Worm (Caenorhabditis elegans) whole organism, young adult: Measurements from ENCODE around the gene srx-92.
"Not testable (repeated sequence)": the region's sequence is repeated elsewhere in the genome, so short reads cannot be mapped to it uniquely, and the experiment has no call there.

Experiments
- B0336.3 ChIP-seq: fragments of 200-800 bp; sonication (Bioruptor generic); IDR thresholded peaks from 2 replicates; pipeline ENCODE4 v1.3.6; 2022; ENCODE audit warnings: missing genetic modification characterization, missing compliant biosample characterization
- C06A6.2 ChIP-seq: fragments of 200-800 bp; sonication (Bioruptor generic); conservative IDR thresholded peaks from 2 replicates; pipeline ENCODE4 v1.3.6; 2022; ENCODE audit warnings: missing genetic modification characterization, missing compliant biosample characterization
- C17E4.6 ChIP-seq: fragments of 200-800 bp; sonication (Bioruptor generic); IDR thresholded peaks from 2 replicates; pipeline ENCODE4 v1.3.6; 2022; ENCODE audit warnings: missing genetic modification reagents, missing genetic modification characterization, missing compliant biosample characterization
- F22D6.2 ChIP-seq: sonication (generic microtip); optimal IDR thresholded peaks from 2 replicates; lab custom pipeline; 2016; ENCODE audit warnings: mild to moderate bottlenecking, missing genetic modification characterization, missing compliant biosample characterization
- F37B4.10 ChIP-seq: fragments of 200-800 bp; sonication (Bioruptor generic); IDR thresholded peaks from 2 replicates; pipeline ENCODE4 v1.3.6; 2022; ENCODE audit warnings: missing genetic modification characterization, missing compliant biosample characterization
- F57C9.4 ChIP-seq: sonication (generic microtip); optimal IDR thresholded peaks from 2 replicates; lab custom pipeline; 2017; ENCODE audit warnings: mild to moderate bottlenecking, missing genetic modification characterization, missing compliant biosample characterization
- T07F8.4 ChIP-seq: sonication (generic microtip); optimal IDR thresholded peaks from 2 replicates; lab custom pipeline; 2016; ENCODE audit warnings: mild to moderate bottlenecking, missing genetic modification characterization, moderate library complexity, missing compliant biosample characterization
- T26A5.8 ChIP-seq: sonication (generic microtip); optimal IDR thresholded peaks from 2 replicates; lab custom pipeline; 2016; ENCODE audit warnings: missing genetic modification characterization, missing compliant biosample characterization
- Y67H2A.10 ChIP-seq: fragments of 200-800 bp; sonication (Bioruptor generic); conservative IDR thresholded peaks from 2 replicates; pipeline ENCODE4 v1.3.6; 2022; ENCODE audit warnings: missing genetic modification reagents, missing genetic modification characterization, missing compliant biosample characterization
- Y79H2A.3 ChIP-seq: fragments of 200-800 bp; sonication (Bioruptor generic); conservative IDR thresholded peaks from 2 replicates; pipeline ENCODE4 v1.3.6; 2022; ENCODE audit warnings: missing genetic modification reagents, missing genetic modification characterization, missing compliant biosample characterization
- Y95B8A.8 ChIP-seq: fragments of 200-800 bp; sonication (Bioruptor generic); IDR thresholded peaks from 2 replicates; pipeline ENCODE4 v1.3.6; 2022; ENCODE audit warnings: missing genetic modification reagents, missing genetic modification characterization, missing compliant biosample characterization
- atf-7 ChIP-seq: sonication (generic microtip); optimal IDR thresholded peaks from 2 replicates; lab custom pipeline; 2017; ENCODE audit warnings: mild to moderate bottlenecking, missing genetic modification characterization, missing compliant biosample characterization
- athp-1 ChIP-seq: sonication (generic microtip); optimal IDR thresholded peaks from 2 replicates; lab custom pipeline; 2017; ENCODE audit warnings: mild to moderate bottlenecking, missing genetic modification characterization, missing compliant biosample characterization
- attf-6 ChIP-seq: fragments of 200-800 bp; sonication (Bioruptor generic); IDR thresholded peaks from 2 replicates; pipeline ENCODE4 v1.3.6; 2022; ENCODE audit warnings: missing genetic modification reagents, missing genetic modification characterization, missing compliant biosample characterization
- bed-1 ChIP-seq: fragments of 200-800 bp; sonication (Bioruptor generic); IDR thresholded peaks from 2 replicates; pipeline ENCODE4 v1.3.6; 2022; ENCODE audit warnings: missing genetic modification reagents, missing genetic modification characterization, missing compliant biosample characterization
- cebp-1 ChIP-seq, 2 experiments: fragments of 200-800 bp in 1 of 2; sonication (Bioruptor generic) in 1 of 2; sonication (generic microtip) in 1 of 2; IDR thresholded peaks in 1 of 2; optimal IDR thresholded peaks in 1 of 2; 2 replicates each; pipeline versions ENCODE4 v1.3.6 to Lab custom; 2017 to 2022; ENCODE audit warnings: missing compliant biosample characterization in 2 of 2, missing genetic modification characterization in 2 of 2, mild to moderate bottlenecking in 1 of 2, missing genetic modification reagents in 1 of 2, moderate library complexity in 1 of 2
- ceh-27 ChIP-seq: fragments of 200-800 bp; sonication (Bioruptor generic); optimal IDR thresholded peaks from 2 replicates; lab custom pipeline; 2018; ENCODE audit warnings: mild to moderate bottlenecking, missing genetic modification characterization, moderate library complexity, missing compliant biosample characterization
- egl-18 ChIP-seq: fragments of 200-800 bp; sonication (Bioruptor generic); IDR thresholded peaks from 2 replicates; pipeline ENCODE4 v1.3.6; 2022; ENCODE audit warnings: missing genetic modification reagents, missing genetic modification characterization, missing compliant biosample characterization
- ets-4 ChIP-seq: fragments of 200-800 bp; sonication (Bioruptor generic); optimal IDR thresholded peaks from 2 replicates; lab custom pipeline; 2018; ENCODE audit warnings: mild to moderate bottlenecking, missing genetic modification characterization, missing compliant biosample characterization
- him-1 ChIP-seq: sonication (generic microtip); optimal IDR thresholded peaks from 2 replicates; lab custom pipeline; 2016; ENCODE audit warnings: missing genotype, missing genetic modification reagents, missing genetic modification characterization, missing compliant biosample characterization
- let-607 ChIP-seq, 2 experiments: fragments of 200-800 bp in 1 of 2; sonication (Bioruptor generic) in 1 of 2; sonication (generic microtip) in 1 of 2; optimal IDR thresholded peaks; 2 replicates each; lab custom pipeline; 2016 to 2018; ENCODE audit warnings: mild to moderate bottlenecking in 2 of 2, missing compliant biosample characterization in 2 of 2, missing genetic modification characterization in 2 of 2, moderate library complexity in 2 of 2, missing genotype in 1 of 2
- lin-35 ChIP-seq, 3 experiments: fragments of 150-350 bp in 2 of 3; sonication (generic microtip) in 1 of 3; optimal IDR thresholded peaks; 2 replicates each; lab custom pipeline; 2014 to 2018; ENCODE audit warnings: missing biosample characterization in 3 of 3, missing genetic modification characterization in 3 of 3, missing genetic modification reagents in 3 of 3
- lsy-27 ChIP-seq: sonication (generic microtip); optimal IDR thresholded peaks from 2 replicates; lab custom pipeline; 2017; ENCODE audit warnings: missing genetic modification characterization, mild to moderate bottlenecking, missing compliant biosample characterization, antibody characterized with exemption, missing genotype, borderline replicate concordance; ENCODE audit not compliant: insufficient read depth
- madf-3 ChIP-seq: fragments of 200-800 bp; sonication (Bioruptor generic); IDR thresholded peaks from 2 replicates; pipeline ENCODE4 v1.3.6; 2022; ENCODE audit warnings: missing genetic modification reagents, missing genetic modification characterization, missing compliant biosample characterization
- nhr-120 ChIP-seq: fragments of 200-800 bp; sonication (Bioruptor generic); IDR thresholded peaks from 2 replicates; pipeline ENCODE4 v1.3.6; 2022; ENCODE audit warnings: missing genetic modification characterization, missing compliant biosample characterization
- nhr-179 ChIP-seq: sonication (generic microtip); optimal IDR thresholded peaks from 2 replicates; lab custom pipeline; 2016; ENCODE audit warnings: mild to moderate bottlenecking, missing genetic modification characterization, missing compliant biosample characterization
- nhr-27 ChIP-seq: fragments of 200-800 bp; sonication (Bioruptor generic); optimal IDR thresholded peaks from 2 replicates; lab custom pipeline; 2018; ENCODE audit warnings: mild to moderate bottlenecking, missing genetic modification characterization, moderate library complexity, missing compliant biosample characterization
- nhr-80 ChIP-seq: sonication (generic microtip); optimal IDR thresholded peaks from 2 replicates; lab custom pipeline; 2016; ENCODE audit warnings: missing genetic modification characterization, missing compliant biosample characterization
- tbp1 ChIP-seq: fragments of 200-800 bp; sonication (Bioruptor generic); optimal IDR thresholded peaks from 2 replicates; lab custom pipeline; 2018; ENCODE audit warnings: mild to moderate bottlenecking, missing genetic modification characterization, missing compliant biosample characterization
- ztf-18 ChIP-seq: sonication (generic microtip); optimal IDR thresholded peaks from 2 replicates; lab custom pipeline; 2016; ENCODE audit warnings: missing genotype, mild to moderate bottlenecking, missing genetic modification characterization, missing compliant biosample characterization
- ztf-25 ChIP-seq: fragments of 200-800 bp; sonication (Bioruptor generic); IDR thresholded peaks from 2 replicates; pipeline ENCODE4 v1.3.6; 2022; ENCODE audit warnings: missing genetic modification reagents, missing genetic modification characterization, missing compliant biosample characterization
- ztf-26 ChIP-seq: sonication (generic microtip); optimal IDR thresholded peaks from 2 replicates; lab custom pipeline; 2017; ENCODE audit warnings: missing genetic modification characterization, missing compliant biosample characterization
- ztf-28 ChIP-seq: fragments of 200-800 bp; sonication (Bioruptor generic); IDR thresholded peaks from 2 replicates; pipeline ENCODE4 v1.3.6; 2022; ENCODE audit warnings: missing genetic modification reagents, missing genetic modification characterization, missing compliant biosample characterization

srx-92 gene

DNA sequence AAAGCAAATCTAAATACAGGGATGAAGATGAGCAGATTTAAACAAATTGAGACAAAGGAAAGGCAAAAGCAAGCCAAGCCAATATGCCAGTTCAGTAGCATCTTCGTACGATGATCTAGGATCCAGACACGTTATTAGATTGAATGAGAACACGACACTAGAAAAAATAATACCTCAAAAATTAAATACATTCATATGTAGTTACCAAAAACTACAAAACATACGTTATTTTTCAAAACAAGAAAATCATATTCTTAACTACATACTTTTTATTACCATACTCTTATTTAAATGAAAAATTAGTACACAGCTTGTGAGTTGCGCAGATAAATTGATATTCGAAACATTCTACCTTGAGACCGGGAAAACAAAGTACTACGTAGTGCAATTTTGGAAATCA lies 12.0 kb downstream of the srx-92 start, which contains the start of gene srx-6:
TSS of gene srx-6 (minus strand) at position 101 of the 400 bp plus-strand sequence.
- no peak for TF ChIP-seq him-1 (tag; lab: Kevin White, UChicago)
- no peak for TF ChIP-seq Y67H2A.10 (GFP tag; lab: Robert Waterston, UW)
- TF ChIP-seq madf-3 (GFP tag; lab: Robert Waterston, UW): no peak
- TF ChIP-seq F37B4.10 (GFP tag; lab: Robert Waterston, UW): no peak
- no peak for TF ChIP-seq B0336.3 (GFP tag; lab: Robert Waterston, UW)
- TF ChIP-seq F22D6.2 (tag; lab: Kevin White, UChicago): no peak
- TF ChIP-seq ztf-18: no peak
- no peak for TF ChIP-seq nhr-27 (tag; lab: Kevin White, UChicago)
- no peak for TF ChIP-seq Y79H2A.3 (GFP tag; lab: Robert Waterston, UW)

ce11 chrV:7307089-7307488 lies 18.1 kb downstream of the srx-92 start, which contains the start of gene F07G11.1:
Gene F07G11.1, plus strand, starts transcription at chrV:7307389.
- TF ChIP-seq let-607 (tag; optimal IDR thresholded peaks at IDR 0.05; lab: Kevin White, UChicago): no peak
- no peak for TF ChIP-seq egl-18 (GFP tag; lab: Robert Waterston, UW)
- no peak for TF ChIP-seq cebp-1 (GFP tag; IDR thresholded peaks at IDR 0.05; lab: Robert Waterston, UW)
- TF ChIP-seq cebp-1 (tag; optimal IDR thresholded peaks at IDR 0.05; lab: Kevin White, UChicago): no peak
- TF ChIP-seq athp-1 (tag; lab: Kevin White, UChicago): no peak
- no peak for TF ChIP-seq C06A6.2
- no peak for TF ChIP-seq ceh-27 (GFP tag; lab: Kevin White, UChicago)

DNA sequence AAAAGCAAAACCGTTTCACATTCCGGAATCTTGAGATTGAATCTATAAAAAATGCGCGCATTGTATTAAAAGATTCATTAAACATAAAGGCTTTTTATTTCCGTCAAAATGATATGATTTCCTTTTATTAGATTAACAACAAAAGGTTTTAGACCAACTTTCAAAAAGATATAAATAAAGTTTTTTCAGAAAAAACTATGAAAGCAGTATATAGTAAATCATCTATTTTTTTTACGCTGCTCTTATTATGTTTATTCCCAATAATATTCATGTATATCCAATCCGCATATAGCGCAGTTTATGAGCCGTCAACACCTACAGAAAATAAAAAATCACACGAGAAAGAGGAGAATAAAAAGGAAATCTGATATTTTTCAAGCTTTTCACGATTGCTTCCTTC lies 20.7 kb downstream of the srx-92 start, which contains the start of gene F07G11.2:
TSS of gene F07G11.2 (plus strand) at position 301 of the 400 bp plus-strand sequence.
- TF ChIP-seq nhr-120, Y95B8A.8, bed-1 (GFP tag; lab: Robert Waterston, UW): not testable (repeated sequence)

DNA sequence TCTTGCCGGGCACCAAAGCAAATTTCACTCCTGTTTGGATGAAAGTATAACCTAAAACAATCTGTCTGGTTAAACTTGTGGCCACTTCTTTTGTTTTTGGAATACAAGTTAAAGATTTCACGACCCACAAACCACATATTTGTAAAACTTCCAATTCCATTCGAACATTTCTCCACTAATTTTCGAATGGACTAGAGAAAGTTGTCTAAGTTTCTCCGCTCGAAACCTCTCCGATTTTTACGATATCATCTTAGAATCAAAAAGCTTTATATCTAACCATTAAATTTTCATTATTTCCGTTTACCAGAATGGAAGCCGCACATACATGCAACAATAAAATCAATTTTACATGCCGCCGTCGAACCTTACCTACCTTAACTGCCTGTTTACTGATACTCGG lies 26.7 kb downstream of the srx-92 start, which contains the start of gene F07G11.3:
TSS of gene F07G11.3 (plus strand) at position 301 of the 400 bp plus-strand sequence.
- no peak for TF ChIP-seq F57C9.4 (tag; lab: Kevin White, UChicago)
- TF ChIP-seq lin-35 (GFP tag; optimal IDR thresholded peaks at IDR 0.05; lab: Kevin White, UChicago): no peak
- TF ChIP-seq bed-1 (GFP tag; lab: Robert Waterston, UW): no peak
- no peak for TF ChIP-seq ztf-28 (GFP tag; lab: Robert Waterston, UW)
- no peak for TF ChIP-seq ztf-26 (tag; lab: Kevin White, UChicago)
- no peak for TF ChIP-seq attf-6 (GFP tag; lab: Robert Waterston, UW)
- TF ChIP-seq F37B4.10 (GFP tag; lab: Robert Waterston, UW): no peak
- TF ChIP-seq C17E4.6 (GFP tag; lab: Robert Waterston, UW): no peak
- no peak for TF ChIP-seq nhr-179 (tag; lab: Kevin White, UChicago)
- TF ChIP-seq T07F8.4 (tag; lab: Kevin White, UChicago): no peak
- TF ChIP-seq ztf-25 (GFP tag; lab: Robert Waterston, UW): no peak
- no peak for TF ChIP-seq nhr-27 (tag; lab: Kevin White, UChicago)
- no peak for TF ChIP-seq atf-7 (tag; lab: Kevin White, UChicago)
- no peak for TF ChIP-seq him-1 (tag; lab: Kevin White, UChicago)
- TF ChIP-seq lsy-27 (tag; lab: Kevin White, UChicago): no peak
- no peak for TF ChIP-seq tbp1 (GFP tag; lab: Kevin White, UChicago)
- TF ChIP-seq T26A5.8 (tag; lab: Kevin White, UChicago): no peak
- no peak for TF ChIP-seq ets-4 (GFP tag; lab: Kevin White, UChicago)
- no peak for TF ChIP-seq nhr-80 (tag; lab: Kevin White, UChicago)
